Worm (Caenorhabditis elegans): Measurements from ENCODE around the gene C05E11.7.
A peak's percentile ranks its signal among the peaks of the same experiment; 100 is the strongest.

C05E11.7 gene

ce11 chrX:4553033-4553432 lies 32.4 kb downstream of the C05E11.7 start:
- peak; percentile 100 for TF ChIP-seq ham-2 (GFP tag; optimal IDR thresholded peaks at IDR 0.05)
- TF ChIP-seq lin-32 (GFP tag; optimal IDR thresholded peaks at IDR 0.05) = no peak
- TF ChIP-seq unc-62 (GFP tag; optimal IDR thresholded peaks at IDR 0.05) = peak; percentile 10
- no peak for TF ChIP-seq lsy-2 (tag; optimal IDR thresholded peaks at IDR 0.05)
- TF ChIP-seq bed-3 (GFP tag; optimal IDR thresholded peaks at IDR 0.05) = no peak
- no peak for TF ChIP-seq sptf-1 (tag; optimal IDR thresholded peaks at IDR 0.05)
- TF ChIP-seq unc-39 (tag; optimal IDR thresholded peaks at IDR 0.05) = no peak
- TF ChIP-seq sem-2 (GFP tag; optimal IDR thresholded peaks at IDR 0.05) = no peak
- TF ChIP-seq elt-1 (tag; optimal IDR thresholded peaks at IDR 0.05; ENCODE audit: borderline replicate concordance, insufficient read depth) = peak; percentile 86
- no peak for TF ChIP-seq tbx-8 (GFP tag; optimal IDR thresholded peaks at IDR 0.05)
- TF ChIP-seq zip-8 (tag; optimal IDR thresholded peaks at IDR 0.05) = no peak
- TF ChIP-seq blmp-1 (tag; optimal IDR thresholded peaks at IDR 0.05) = no peak
- TF ChIP-seq nhr-2 (tag; optimal IDR thresholded peaks at IDR 0.05) = no peak
- TF ChIP-seq nhr-76 (tag; optimal IDR thresholded peaks at IDR 0.05) = no peak
- TF ChIP-seq mls-2 (tag; optimal IDR thresholded peaks at IDR 0.05) = no peak

DNA sequence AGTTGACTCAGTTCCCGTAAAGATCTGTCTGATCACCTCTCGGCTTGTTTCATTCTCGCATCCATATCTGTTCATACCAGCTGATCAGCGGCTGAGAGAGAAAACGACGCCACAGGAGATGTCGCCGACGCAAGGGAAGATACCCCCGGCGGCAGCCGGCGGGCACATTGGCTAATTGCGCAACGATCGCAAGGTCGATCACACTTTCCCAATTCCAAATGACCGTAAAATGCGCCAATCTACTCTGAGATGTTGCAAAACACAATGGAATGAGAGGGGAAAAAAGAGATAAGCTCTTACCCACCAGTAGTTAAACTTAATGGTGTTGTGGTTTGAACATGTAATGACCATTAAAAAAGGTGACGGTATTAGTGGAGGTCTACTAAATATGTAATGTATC lies 34.5 kb downstream of the C05E11.7 start:
- TF ChIP-seq ceh-83 (GFP tag; optimal IDR thresholded peaks at IDR 0.05) = no peak
- TF ChIP-seq cnd-1 (tag; optimal IDR thresholded peaks at IDR 0.05) = no peak
- TF ChIP-seq zip-8 (tag; optimal IDR thresholded peaks at IDR 0.05) = peak; percentile 75
- TF ChIP-seq ham-2 (GFP tag; optimal IDR thresholded peaks at IDR 0.05) = peak; percentile 99
- peak; percentile 81 for TF ChIP-seq elt-1 (tag; optimal IDR thresholded peaks at IDR 0.05; ENCODE audit: borderline replicate concordance, insufficient read depth)
- TF ChIP-seq sptf-1 (tag; optimal IDR thresholded peaks at IDR 0.05) = no peak

DNA sequence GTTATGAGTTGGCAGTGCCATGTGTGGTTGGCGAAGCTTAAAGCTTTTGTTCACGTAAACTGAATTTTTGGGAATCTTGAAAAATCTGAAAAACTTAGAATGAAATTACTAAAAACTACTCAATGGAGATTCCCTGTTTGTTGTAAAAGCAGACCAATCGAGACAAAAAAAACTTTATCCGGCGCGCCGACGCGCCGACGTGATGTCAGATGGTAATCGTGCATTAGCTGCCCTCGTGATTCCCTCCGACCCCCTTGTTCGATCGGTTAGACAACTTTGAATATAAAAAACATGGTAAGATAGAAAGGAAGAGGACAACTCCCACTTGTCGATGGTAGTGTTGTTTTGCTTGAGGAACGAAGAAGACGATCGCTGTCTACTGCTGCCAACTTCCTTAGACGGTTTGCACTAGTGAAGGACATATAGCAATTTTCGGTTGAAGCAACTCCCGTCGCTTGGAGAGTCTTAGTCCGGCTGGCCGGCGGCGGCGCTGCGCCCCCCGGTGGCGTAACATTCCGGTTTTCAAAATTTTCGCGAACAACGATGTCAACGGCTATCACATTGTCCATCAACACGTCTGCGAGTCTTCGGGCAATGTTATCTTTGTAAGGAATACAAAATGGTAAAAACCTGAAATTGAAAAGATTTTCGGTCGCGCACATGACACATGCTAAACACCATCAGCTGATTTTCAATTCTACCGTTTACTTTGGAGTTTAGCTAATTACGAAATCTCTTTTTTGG lies 35.5 kb downstream of the C05E11.7 start, which contains the start of gene C07A12.18:
Gene C07A12.18 (minus strand): TSS at position 51 of the 744 bp plus-strand sequence.
- TF ChIP-seq nhr-2 (tag; optimal IDR thresholded peaks at IDR 0.05) = no peak
- no peak for TF ChIP-seq sem-2 (GFP tag; optimal IDR thresholded peaks at IDR 0.05)
- peak; percentile 11 for TF ChIP-seq ham-2 (GFP tag; optimal IDR thresholded peaks at IDR 0.05)
- TF ChIP-seq unc-120 (tag; optimal IDR thresholded peaks at IDR 0.05; ENCODE audit: poor library complexity, severe bottlenecking) = no peak

ce11 chrX:4548929-4549328 lies 36.5 kb downstream of the C05E11.7 start:
- TF ChIP-seq mab-5 (tag; optimal IDR thresholded peaks at IDR 0.05) = no peak
- TF ChIP-seq elt-1 (tag; optimal IDR thresholded peaks at IDR 0.05; ENCODE audit: borderline replicate concordance, insufficient read depth) = peak; percentile 50
- TF ChIP-seq nhr-2 (tag; optimal IDR thresholded peaks at IDR 0.05) = peak; percentile 58
- TF ChIP-seq flh-1 (GFP tag; optimal IDR thresholded peaks at IDR 0.05) = no peak
- no peak for TF ChIP-seq drap-1 (GFP tag; optimal IDR thresholded peaks at IDR 0.05)
- no peak for TF ChIP-seq nhr-237 (tag; optimal IDR thresholded peaks at IDR 0.05)
- TF ChIP-seq ham-2 (GFP tag; optimal IDR thresholded peaks at IDR 0.05) = peak; percentile 78
- TF ChIP-seq tbx-8 (GFP tag; optimal IDR thresholded peaks at IDR 0.05) = no peak

DNA sequence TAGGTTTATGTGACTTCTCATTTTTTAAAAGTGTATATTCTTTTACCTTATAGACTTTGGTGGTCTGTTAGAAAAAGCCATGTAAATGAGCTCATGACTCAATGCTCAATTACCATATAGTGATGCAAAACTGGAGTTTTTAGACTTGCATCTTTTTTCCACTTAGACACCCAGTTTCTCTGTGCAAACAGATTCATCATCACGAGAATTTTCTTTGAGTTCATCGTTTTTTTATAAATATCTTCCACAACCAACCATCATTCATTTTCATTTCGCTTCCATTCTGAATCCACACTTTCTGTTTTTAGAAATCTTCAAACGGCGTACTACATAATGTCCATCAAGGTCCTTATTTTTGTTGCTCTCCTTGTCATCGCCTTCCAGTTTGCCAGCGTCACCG lies 40.9 kb downstream of the C05E11.7 start, which contains the start of gene C07A12.2:
Gene C07A12.2 (plus strand): TSS at position 301 of the 400 bp plus-strand sequence.
- TF ChIP-seq nhr-2 (tag; optimal IDR thresholded peaks at IDR 0.05) (no peak), sptf-1 (tag; optimal IDR thresholded peaks at IDR 0.05) (no peak), lsy-2 (tag; optimal IDR thresholded peaks at IDR 0.05) (no peak), pha-4 (tag; optimal IDR thresholded peaks at IDR 0.05) (no peak), elt-3 (tag; optimal IDR thresholded peaks at IDR 0.05) (no peak), ceh-83 (GFP tag; optimal IDR thresholded peaks at IDR 0.05) (no peak), sem-2 (GFP tag; optimal IDR thresholded peaks at IDR 0.05) (no peak), unc-120 (tag; optimal IDR thresholded peaks at IDR 0.05; ENCODE audit: poor library complexity, severe bottlenecking) (no peak), flh-1 (GFP tag; optimal IDR thresholded peaks at IDR 0.05) (no peak), nhr-28 (tag; optimal IDR thresholded peaks at IDR 0.05) (no peak), drap-1 (GFP tag; optimal IDR thresholded peaks at IDR 0.05) (no peak), zip-8 (tag; optimal IDR thresholded peaks at IDR 0.05) (no peak)

ce11 chrX:4534112-4534511 lies 51.4 kb downstream of the C05E11.7 start:
- TF ChIP-seq unc-39 (tag; optimal IDR thresholded peaks at IDR 0.05) (no peak), snpc-4 (tag; optimal IDR thresholded peaks at IDR 0.05) (no peak), elt-1 (tag; optimal IDR thresholded peaks at IDR 0.05; ENCODE audit: borderline replicate concordance, insufficient read depth) (no peak), unc-62 (GFP tag; optimal IDR thresholded peaks at IDR 0.05) (no peak), drap-1 (GFP tag; optimal IDR thresholded peaks at IDR 0.05) (no peak), sptf-1 (tag; optimal IDR thresholded peaks at IDR 0.05) (no peak), elt-3 (tag; optimal IDR thresholded peaks at IDR 0.05) (no peak), lin-32 (GFP tag; optimal IDR thresholded peaks at IDR 0.05) (no peak), ceh-39 (tag; optimal IDR thresholded peaks at IDR 0.05) (no peak), zip-8 (tag; optimal IDR thresholded peaks at IDR 0.05) (no peak), cnd-1 (tag; optimal IDR thresholded peaks at IDR 0.05) (no peak), lin-13 (tag; optimal IDR thresholded peaks at IDR 0.05) (no peak), lsy-2 (tag; optimal IDR thresholded peaks at IDR 0.05) (no peak), nhr-76 (tag; optimal IDR thresholded peaks at IDR 0.05) (no peak), mls-2 (tag; optimal IDR thresholded peaks at IDR 0.05) (no peak), nhr-12 (tag; optimal IDR thresholded peaks at IDR 0.05) (no peak), unc-120 (tag; optimal IDR thresholded peaks at IDR 0.05; ENCODE audit: poor library complexity, severe bottlenecking) (no peak)
